Worm (Caenorhabditis elegans) whole organism, L4 larva: ENCODE data around the gene F38A5.22.

Source experiments
- D1046.2 ChIP-seq: fragments of 200-800 bp; sonication (Bioruptor generic); IDR thresholded peaks from 2 replicates; pipeline ENCODE4 v1.3.6; 2022; ENCODE audit warnings: missing genetic modification characterization, missing compliant biosample characterization
- F44E2.7 ChIP-seq: fragments of 200-800 bp; sonication (Bioruptor generic); IDR thresholded peaks from 2 replicates; pipeline ENCODE4 v2.1.2; 2022; ENCODE audit warnings: missing genetic modification characterization, missing compliant biosample characterization
- T26A8.4 ChIP-seq: fragments of 200-800 bp; sonication (Bioruptor generic); IDR thresholded peaks from 2 replicates; pipeline ENCODE4 v1.3.6; 2022; ENCODE audit warnings: missing genetic modification characterization, missing compliant biosample characterization
- Y48G9A.11 ChIP-seq: fragments of 200-800 bp; sonication (Bioruptor generic); IDR thresholded peaks from 2 replicates; pipeline ENCODE4 v1.3.6; 2022; ENCODE audit warnings: missing genetic modification reagents, missing genetic modification characterization, missing compliant biosample characterization
- ZK337.2 ChIP-seq: fragments of 200-800 bp; sonication (Bioruptor generic); IDR thresholded peaks from 2 replicates; pipeline ENCODE4 v1.3.6; 2022; ENCODE audit warnings: missing genetic modification reagents, missing genetic modification characterization, missing compliant biosample characterization
- ZK546.5 ChIP-seq, 2 experiments: sonication (generic microtip); optimal IDR thresholded peaks; 2 replicates each; lab custom pipeline; 2017; ENCODE audit warnings: missing biosample characterization in 2 of 2, missing genetic modification characterization in 2 of 2
- aha-1 ChIP-seq: fragments of 150-350 bp; peaks from one replicate; lab custom pipeline; 2014; ENCODE audit warnings: missing biosample characterization, missing genetic modification characterization
- ceh-20 ChIP-seq: fragments of 200-800 bp; sonication (Bioruptor generic); IDR thresholded peaks from 2 replicates; pipeline ENCODE4 v1.3.6; 2022; ENCODE audit warnings: missing genetic modification reagents, missing genetic modification characterization, missing compliant biosample characterization
- ceh-32 ChIP-seq: sonication (generic microtip); optimal IDR thresholded peaks from 2 replicates; lab custom pipeline; 2016; ENCODE audit warnings: mild to moderate bottlenecking, missing genetic modification characterization, missing compliant biosample characterization; ENCODE audit not compliant: poor library complexity
- ceh-44 ChIP-seq: fragments of 200-800 bp; sonication (Bioruptor generic); IDR thresholded peaks from 2 replicates; pipeline ENCODE4 v1.3.6; 2022; ENCODE audit warnings: missing genetic modification reagents, missing genetic modification characterization, missing compliant biosample characterization
- ctbp-1 ChIP-seq: fragments of 200-800 bp; sonication (Bioruptor generic); IDR thresholded peaks from 2 replicates; pipeline ENCODE4 v1.3.6; 2022; ENCODE audit warnings: missing genetic modification reagents, missing genetic modification characterization, missing compliant biosample characterization
- daf-16 ChIP-seq, 3 experiments: sonication (generic microtip); optimal IDR thresholded peaks; 2 replicates each; lab custom pipeline; 2016 to 2017; ENCODE audit warnings: missing genetic modification characterization in 3 of 3, missing genetic modification reagents in 3 of 3, mild to moderate bottlenecking in 2 of 3, missing compliant biosample characterization in 2 of 3, missing biosample characterization in 1 of 3, moderate library complexity in 1 of 3
- dpl-1 ChIP-seq: fragments of 150-350 bp; optimal IDR thresholded peaks from 2 replicates; lab custom pipeline; 2014; ENCODE audit warnings: missing biosample characterization, missing genetic modification reagents, missing genetic modification characterization
- duxl-1 ChIP-seq: sonication (generic microtip); optimal IDR thresholded peaks from 2 replicates; lab custom pipeline; 2016; ENCODE audit warnings: mild to moderate bottlenecking, missing genetic modification characterization, moderate library complexity, missing compliant biosample characterization; ENCODE audit not compliant: poor library complexity
- egl-43 ChIP-seq: fragments of 200-800 bp; sonication (Bioruptor generic); IDR thresholded peaks from 2 replicates; pipeline ENCODE4 v1.3.6; 2022; ENCODE audit warnings: missing genetic modification reagents, missing genetic modification characterization, missing compliant biosample characterization
- fkh-10 ChIP-seq: fragments of 150-350 bp; optimal IDR thresholded peaks from 2 replicates; lab custom pipeline; 2014; ENCODE audit warnings: missing biosample characterization, missing genetic modification reagents, missing genetic modification characterization
- gei-8 ChIP-seq: fragments of 200-800 bp; sonication (Bioruptor generic); optimal IDR thresholded peaks from 2 replicates; lab custom pipeline; 2018; ENCODE audit warnings: mild to moderate bottlenecking, missing genetic modification characterization, missing compliant biosample characterization
- hlh-30 ChIP-seq: sonication (generic microtip); optimal IDR thresholded peaks from 2 replicates; lab custom pipeline; 2017; ENCODE audit warnings: antibody characterized with exemption, mild to moderate bottlenecking, missing genetic modification characterization, missing compliant biosample characterization; ENCODE audit not compliant: insufficient read depth
- hmg-1.1 ChIP-seq: fragments of 200-800 bp; sonication (Bioruptor generic); IDR thresholded peaks from 2 replicates; pipeline ENCODE4 v1.3.6; 2022; ENCODE audit warnings: missing genetic modification reagents, missing genetic modification characterization, missing compliant biosample characterization
- lin-13 ChIP-seq: fragments of 150-350 bp; optimal IDR thresholded peaks from 2 replicates; lab custom pipeline; 2014; ENCODE audit warnings: missing biosample characterization, missing genetic modification reagents, missing genetic modification characterization
- lin-29 ChIP-seq: fragments of 200-800 bp; sonication (Bioruptor generic); IDR thresholded peaks from 2 replicates; pipeline ENCODE4 v1.3.6; 2022; ENCODE audit warnings: missing genetic modification reagents, missing genetic modification characterization, missing compliant biosample characterization
- lin-38 ChIP-seq: fragments of 200-800 bp; sonication (Bioruptor generic); IDR thresholded peaks from 2 replicates; pipeline ENCODE4 v1.3.6; 2022; ENCODE audit warnings: missing genetic modification reagents, missing genetic modification characterization, missing compliant biosample characterization
- lin-39 ChIP-seq: fragments of 150-350 bp; optimal IDR thresholded peaks from 2 replicates; lab custom pipeline; 2014; ENCODE audit warnings: missing biosample characterization, missing genetic modification reagents, missing genetic modification characterization
- lir-3 ChIP-seq: sonication (generic microtip); optimal IDR thresholded peaks from 2 replicates; lab custom pipeline; 2016; ENCODE audit warnings: mild to moderate bottlenecking, missing genetic modification characterization, missing compliant biosample characterization
- lsy-2 ChIP-seq, 2 experiments: fragments of 150-350 bp in 1 of 2; sonication (generic microtip) in 1 of 2; optimal IDR thresholded peaks; 2 replicates each; lab custom pipeline; 2014 to 2017; ENCODE audit warnings: missing biosample characterization in 2 of 2, missing genetic modification characterization in 2 of 2
- mdl-1 ChIP-seq, 2 experiments: fragments of 150-350 bp in 1 of 2; sonication (generic microtip) in 1 of 2; optimal IDR thresholded peaks; 2 replicates each; lab custom pipeline; 2014 to 2017; ENCODE audit warnings: missing biosample characterization in 2 of 2, missing genetic modification characterization in 2 of 2
- mep-1 ChIP-seq: fragments of 150-350 bp; sonication (generic microtip); optimal IDR thresholded peaks from 3 replicates; lab custom pipeline; 2014; ENCODE audit warnings: missing biosample characterization, missing genetic modification characterization
- mes-2 ChIP-seq: sonication (generic microtip); optimal IDR thresholded peaks from 2 replicates; lab custom pipeline; 2016; ENCODE audit warnings: missing genotype, mild to moderate bottlenecking, missing genetic modification characterization, missing compliant biosample characterization; ENCODE audit not compliant: poor library complexity, severe bottlenecking
- pha-4 ChIP-seq, 2 experiments: fragments of 150-350 bp in 1 of 2; fragments of 200-800 bp in 1 of 2; sonication (Bioruptor generic) in 1 of 2; IDR thresholded peaks in 1 of 2; optimal IDR thresholded peaks in 1 of 2; 2 replicates each; pipeline versions ENCODE4 v1.3.6 to Lab custom; 2014 to 2022; ENCODE audit warnings: missing genetic modification characterization in 2 of 2, missing genetic modification reagents in 2 of 2, missing biosample characterization in 1 of 2, missing compliant biosample characterization in 1 of 2
- php-3 ChIP-seq: fragments of 200-800 bp; sonication (Bioruptor generic); IDR thresholded peaks from 2 replicates; pipeline ENCODE4 v1.3.6; 2022; ENCODE audit warnings: missing genetic modification reagents, missing genetic modification characterization, missing compliant biosample characterization
- rbr-2 ChIP-seq: sonication (generic microtip); optimal IDR thresholded peaks from 2 replicates; lab custom pipeline; 2016; ENCODE audit warnings: missing genotype, missing genetic modification characterization, missing compliant biosample characterization
- saeg-2 ChIP-seq: fragments of 200-800 bp; sonication (Bioruptor generic); IDR thresholded peaks from 2 replicates; pipeline ENCODE4 v1.3.6; 2022; ENCODE audit warnings: missing genetic modification reagents, missing genetic modification characterization, missing compliant biosample characterization
- snpc-1.2 ChIP-seq: fragments of 200-800 bp; sonication (Bioruptor generic); IDR thresholded peaks from 2 replicates; pipeline ENCODE4 v1.3.6; 2022; ENCODE audit warnings: missing genetic modification reagents, missing genetic modification characterization, missing compliant biosample characterization
- snpc-4 ChIP-seq: fragments of 150-350 bp; optimal IDR thresholded peaks from 2 replicates; lab custom pipeline; 2014; ENCODE audit warnings: missing biosample characterization, missing genetic modification characterization
- unc-130 ChIP-seq: sonication (generic microtip); optimal IDR thresholded peaks from 2 replicates; lab custom pipeline; 2016; ENCODE audit warnings: missing genetic modification reagents, missing genetic modification characterization, missing compliant biosample characterization
- unc-62 ChIP-seq, 3 experiments: fragments of 150-350 bp in 1 of 3; sonication (generic microtip); optimal IDR thresholded peaks in 2 of 3; peaks in 1 of 3; 1 replicate in 1 of 3; 2 replicates in 2 of 3; lab custom pipeline; 2014 to 2017; ENCODE audit warnings: missing biosample characterization in 3 of 3, missing genetic modification characterization in 3 of 3, missing genetic modification reagents in 3 of 3, missing genotype in 1 of 3
- zfp-3 ChIP-seq: fragments of 200-800 bp; sonication (Bioruptor generic); conservative IDR thresholded peaks from 2 replicates; pipeline ENCODE4 v1.3.6; 2022; ENCODE audit warnings: missing genetic modification reagents, missing genetic modification characterization, missing compliant biosample characterization

Gene F38A5.22

DNA sequence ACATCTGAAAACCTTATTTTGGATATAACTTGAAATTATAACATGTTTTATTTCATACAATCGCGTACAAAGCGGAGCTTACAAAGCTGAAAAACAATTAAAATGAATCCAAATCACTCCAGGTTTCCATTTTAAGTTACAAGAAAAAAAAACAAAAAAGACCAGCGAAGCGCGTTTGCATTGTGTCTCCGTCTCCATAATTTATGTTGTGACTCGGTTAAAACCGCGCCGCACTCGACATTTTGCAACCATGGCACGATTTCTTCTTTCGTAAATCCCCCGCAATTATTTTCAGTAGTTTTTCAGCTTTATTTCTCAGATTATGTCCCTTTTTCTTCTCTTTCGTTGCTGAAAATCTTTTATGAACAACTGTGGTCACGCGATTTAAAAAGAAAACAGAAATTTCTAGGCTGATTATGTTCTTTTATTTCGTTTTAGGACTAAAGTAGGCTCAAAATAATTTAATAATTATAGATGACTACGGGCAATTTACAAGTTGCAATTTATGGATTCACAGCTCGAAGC is 10.3 kb downstream of the F38A5.22 start, which contains the start of the genes F38A5.2 and dnj-11 (continued):
- TF ChIP-seq lsy-2 (tag; optimal IDR thresholded peaks at IDR 0.05; lab: Kevin White, UChicago) (peak in 1 of 2 experiments; percentile 89), ctbp-1 (GFP tag; lab: Robert Waterston, UW) (0 out of 2 replicates have a peak, but pooled peaks have one; percentile 26), daf-16 (GFP tag; optimal IDR thresholded peaks at IDR 0.05; lab: Kevin White, UChicago) (no peak), daf-16 (tag; optimal IDR thresholded peaks at IDR 0.05; lab: Kevin White, UChicago) (peak; percentile 23), unc-62 (GFP tag; optimal IDR thresholded peaks at IDR 0.05 in 1 of 2; lab: Kevin White, UChicago) (peak in 1 of 2 experiments; percentile 89), unc-62 (tag; optimal IDR thresholded peaks at IDR 0.05; lab: Kevin White, UChicago) (no peak), snpc-1.2 (peak; percentile 66), dpl-1 (GFP tag; lab: Kevin White, UChicago) (peak; percentile 80), aha-1 (tag; lab: Kevin White, UChicago) (peak; percentile 95), lin-38 (GFP tag; lab: Robert Waterston, UW) (peak; percentile 97), hmg-1.1 (GFP tag; lab: Robert Waterston, UW) (0 out of 2 replicates have a peak, but pooled peaks have one; percentile 41), ceh-20 (peak; percentile 31; the same call in 1 of the 2 replicates), unc-130 (GFP tag; lab: Kevin White, UChicago) (peak; percentile 46), mep-1 (peak; percentile 84), snpc-4 (tag; lab: Kevin White, UChicago) (peak; percentile 43), D1046.2 (GFP tag; lab: Robert Waterston, UW) (no peak), fkh-10 (peak; percentile 38), pha-4 (GFP tag; IDR thresholded peaks at IDR 0.05; lab: Robert Waterston, UW) (no peak), pha-4 (tag; optimal IDR thresholded peaks at IDR 0.05; lab: Kevin White, UChicago) (peak; percentile 80), lin-39 (tag; lab: Kevin White, UChicago) (no peak), hlh-30 (tag; lab: Kevin White, UChicago) (peak; percentile 70), T26A8.4 (no peak), rbr-2 (tag; lab: Kevin White, UChicago) (peak; percentile 60), mes-2 (peak; percentile 89), ZK337.2 (GFP tag; lab: Robert Waterston, UW) (no peak)

DNA sequence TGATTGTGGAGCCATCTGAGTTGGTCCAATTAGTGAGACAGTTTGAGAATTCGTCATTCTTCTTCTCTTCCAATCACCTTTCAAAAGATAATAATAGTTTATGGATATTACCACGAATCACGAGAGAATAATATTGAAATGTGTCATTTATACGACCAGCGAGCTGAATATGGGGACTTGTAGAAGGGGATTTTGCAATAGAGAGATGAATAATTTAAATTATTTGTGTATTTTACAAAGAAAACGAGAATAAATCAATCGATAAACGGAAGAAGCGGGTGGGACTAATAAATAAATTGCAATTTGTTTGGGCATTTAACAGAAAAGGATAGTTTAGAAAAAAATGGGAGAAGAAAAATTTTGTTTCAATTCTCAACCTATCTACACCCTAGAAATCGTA is 13.1 kb downstream of the F38A5.22 start, which contains the start of gene odr-8:
TSS of gene odr-8 (minus strand) at position 101 of the 400 bp plus-strand sequence.
- TF ChIP-seq Y48G9A.11 (no peak), mdl-1 (tag; optimal IDR thresholded peaks at IDR 0.05; lab: Kevin White, UChicago) (no peak), egl-43 (GFP tag; lab: Robert Waterston, UW) (no peak), duxl-1 (tag; lab: Kevin White, UChicago) (no peak), zfp-3 (no peak), ZK546.5 (tag; optimal IDR thresholded peaks at IDR 0.05; lab: Kevin White, UChicago) (no peak), php-3 (GFP tag; lab: Robert Waterston, UW) (no peak), snpc-4 (tag; lab: Kevin White, UChicago) (no peak), ceh-44 (no peak), lin-13 (no peak), lir-3 (tag; lab: Kevin White, UChicago) (no peak), saeg-2 (GFP tag; lab: Robert Waterston, UW) (no peak), lin-29 (GFP tag; lab: Robert Waterston, UW) (no peak), F44E2.7 (GFP tag; lab: Robert Waterston, UW) (no peak), pha-4 (GFP tag; IDR thresholded peaks at IDR 0.05; lab: Robert Waterston, UW) (no peak), pha-4 (tag; optimal IDR thresholded peaks at IDR 0.05; lab: Kevin White, UChicago) (no peak), ceh-32 (tag; lab: Kevin White, UChicago) (no peak), lin-38 (GFP tag; lab: Robert Waterston, UW) (no peak; the same call in 1 of the 2 replicates), fkh-10 (no peak), gei-8 (GFP tag; lab: Kevin White, UChicago) (no peak)
